Worm (Caenorhabditis elegans): ENCODE results near the gene srg-16.
A peak's percentile ranks its signal among the peaks of the same experiment; 100 is the strongest.

Gene srg-16

ce11 chrII:12499969-12500368 is 33.0 kb downstream of the srg-16 start:
- TF ChIP-seq nhr-25 (tag; optimal IDR thresholded peaks at IDR 0.05; ENCODE audit: borderline replicate concordance, insufficient read depth) (no peak), ces-1 (GFP tag; optimal IDR thresholded peaks at IDR 0.05) (peak; percentile 65), fkh-10 (GFP tag; optimal IDR thresholded peaks at IDR 0.05) (peak; percentile 29), mdl-1 (tag; optimal IDR thresholded peaks at IDR 0.05) (no peak), ztf-7 (tag; optimal IDR thresholded peaks at IDR 0.05) (no peak), ctbp-1 (GFP tag; IDR thresholded peaks at IDR 0.05) (0 out of 2 replicates have a peak, but pooled peaks have one; percentile 35), nhr-28 (tag; optimal IDR thresholded peaks at IDR 0.05) (no peak), hif-1 (tag; optimal IDR thresholded peaks at IDR 0.05) (peak in 1 of 2 experiments; percentile 37), attf-4 (tag; optimal IDR thresholded peaks at IDR 0.05) (no peak)

- TF ChIP-seq lir-3 (tag; optimal IDR thresholded peaks at IDR 0.05) (no peak), jun-1 (tag; optimal IDR thresholded peaks at IDR 0.05) (no peak), F26F4.8 (GFP tag; conservative IDR thresholded peaks at IDR 0.05) (no peak), lin-38 (GFP tag; IDR thresholded peaks at IDR 0.05) (no peak), nhr-48 (tag; optimal IDR thresholded peaks at IDR 0.05) (no peak), daf-19 (GFP tag; conservative IDR thresholded peaks at IDR 0.05) (no peak)
Observed at ce11 chrII:12502784-12503183, 35.9 kb downstream of the srg-16 start, which contains the start of gene ador-1. Gene ador-1, minus strand, starts transcription at chrII:12502884.

ce11 chrII:12506511-12506910 is 39.6 kb downstream of the srg-16 start:
- peak; percentile 64 for TF ChIP-seq aha-1 (tag)
- TF ChIP-seq nhr-41 (GFP tag; IDR thresholded peaks at IDR 0.05) = no peak

- TF ChIP-seq rbr-2 (tag; optimal IDR thresholded peaks at IDR 0.05) (no peak), ZK546.5 (tag; optimal IDR thresholded peaks at IDR 0.05) (no peak), jun-1 (tag; optimal IDR thresholded peaks at IDR 0.05) (no peak), T20F7.1 (GFP tag; optimal IDR thresholded peaks at IDR 0.05) (no peak), lin-39 (tag; optimal IDR thresholded peaks at IDR 0.05) (no peak), skn-1 (tag; optimal IDR thresholded peaks at IDR 0.05) (no peak), aha-1 (tag) (no peak), mdl-1 (tag; optimal IDR thresholded peaks at IDR 0.05) (no peak), Y5F2A.4 (GFP tag; optimal IDR thresholded peaks at IDR 0.05) (no peak), F49E8.2 (tag; optimal IDR thresholded peaks at IDR 0.05; ENCODE audit: borderline replicate concordance) (no peak), lin-38 (GFP tag; IDR thresholded peaks at IDR 0.05) (no peak)
Observed at ce11 chrII:12507038-12507437, 40.1 kb downstream of the srg-16 start, which contains the start of gene srh-68. Gene srh-68, plus strand, starts transcription at chrII:12507338.

- TF ChIP-seq ceh-82 (tag; optimal IDR thresholded peaks at IDR 0.05) = no peak
- no peak for TF ChIP-seq lsy-2 (tag; optimal IDR thresholded peaks at IDR 0.05)
- TF ChIP-seq daf-8 (GFP tag; IDR thresholded peaks at IDR 0.05) = no peak
- no peak for TF ChIP-seq zip-2 (tag; optimal IDR thresholded peaks at IDR 0.05)
- no peak for TF ChIP-seq egl-43 (GFP tag; IDR thresholded peaks at IDR 0.05)
- no peak for TF ChIP-seq lin-38 (GFP tag; IDR thresholded peaks at IDR 0.05)
- TF ChIP-seq nhr-25 (tag; optimal IDR thresholded peaks at IDR 0.05; ENCODE audit: borderline replicate concordance, insufficient read depth) = no peak
- TF ChIP-seq ceh-20 (GFP tag; IDR thresholded peaks at IDR 0.05) = no peak
- no peak for TF ChIP-seq madf-5 (GFP tag; IDR thresholded peaks at IDR 0.05)
- no peak for TF ChIP-seq tra-1 (GFP tag; IDR thresholded peaks at IDR 0.05)
- TF ChIP-seq unc-130 (GFP tag; optimal IDR thresholded peaks at IDR 0.05) = no peak
- no peak for TF ChIP-seq mxl-3 (GFP tag; optimal IDR thresholded peaks at IDR 0.05)
- no peak for TF ChIP-seq daf-12 (tag; optimal IDR thresholded peaks at IDR 0.05)
Observed at ce11 chrII:12508650-12509049, 41.7 kb downstream of the srg-16 start, which contains the start of gene srh-67. Gene srh-67, plus strand, starts transcription at chrII:12508950.

Measured in whole organism, L4 larva.